Worm (Caenorhabditis elegans) whole organism, young adult: ENCODE measurements around the gene vps-53.
A peak's percentile ranks its signal among the peaks of the same experiment; 100 is the strongest.

Source experiments
- B0035.1 ChIP-seq: sonication (generic microtip); optimal IDR thresholded peaks from 2 replicates; lab custom pipeline; 2016; ENCODE audit warnings: missing genetic modification characterization, mild to moderate bottlenecking, missing compliant biosample characterization, missing genotype, missing genetic modification reagents
- D2030.7 ChIP-seq: fragments of 200-800 bp; sonication (Bioruptor generic); IDR thresholded peaks from 2 replicates; pipeline ENCODE4 v1.3.6; 2022; ENCODE audit warnings: missing genetic modification reagents, missing genetic modification characterization, missing compliant biosample characterization
- F23B12.7 ChIP-seq: sonication (generic microtip); optimal IDR thresholded peaks from 2 replicates; lab custom pipeline; 2017; ENCODE audit warnings: missing genetic modification characterization, mild to moderate bottlenecking, missing compliant biosample characterization, antibody characterized with exemption, moderate library complexity; ENCODE audit not compliant: insufficient read depth
- F57A8.1 ChIP-seq: fragments of 200-800 bp; sonication (Bioruptor generic); optimal IDR thresholded peaks from 2 replicates; lab custom pipeline; 2018; ENCODE audit warnings: mild to moderate bottlenecking, missing genetic modification characterization, moderate library complexity, missing compliant biosample characterization
- K11D2.4 ChIP-seq: fragments of 200-800 bp; sonication (Bioruptor generic); IDR thresholded peaks from 2 replicates; pipeline ENCODE4 v1.3.6; 2022; ENCODE audit warnings: missing genetic modification reagents, missing genetic modification characterization, missing compliant biosample characterization
- K12H6.12 ChIP-seq: fragments of 200-800 bp; sonication (Bioruptor generic); optimal IDR thresholded peaks from 2 replicates; lab custom pipeline; 2018; ENCODE audit warnings: mild to moderate bottlenecking, missing genetic modification characterization, missing compliant biosample characterization
- Y53F4B.3 ChIP-seq: fragments of 200-800 bp; sonication (Bioruptor generic); IDR thresholded peaks from 2 replicates; pipeline ENCODE4 v1.3.6; 2022; ENCODE audit warnings: missing genetic modification reagents, missing genetic modification characterization, missing compliant biosample characterization
- Y56A3A.18 ChIP-seq: fragments of 200-800 bp; sonication (Bioruptor generic); IDR thresholded peaks from 2 replicates; pipeline ENCODE4 v1.3.6; 2022; ENCODE audit warnings: missing genetic modification reagents, missing genetic modification characterization, missing compliant biosample characterization
- aptf-3 ChIP-seq: fragments of 200-800 bp; sonication (Bioruptor generic); IDR thresholded peaks from 2 replicates; pipeline ENCODE4 v1.3.6; 2022; ENCODE audit warnings: missing genetic modification characterization, missing compliant biosample characterization
- atf-7 ChIP-seq: sonication (generic microtip); optimal IDR thresholded peaks from 2 replicates; lab custom pipeline; 2017; ENCODE audit warnings: mild to moderate bottlenecking, missing genetic modification characterization, missing compliant biosample characterization
- attf-6 ChIP-seq: fragments of 200-800 bp; sonication (Bioruptor generic); IDR thresholded peaks from 2 replicates; pipeline ENCODE4 v1.3.6; 2022; ENCODE audit warnings: missing genetic modification reagents, missing genetic modification characterization, missing compliant biosample characterization
- bed-1 ChIP-seq: fragments of 200-800 bp; sonication (Bioruptor generic); IDR thresholded peaks from 2 replicates; pipeline ENCODE4 v1.3.6; 2022; ENCODE audit warnings: missing genetic modification reagents, missing genetic modification characterization, missing compliant biosample characterization
- ccch-3 ChIP-seq: fragments of 200-800 bp; sonication (Bioruptor generic); optimal IDR thresholded peaks from 2 replicates; lab custom pipeline; 2018; ENCODE audit warnings: mild to moderate bottlenecking, missing genetic modification characterization, missing compliant biosample characterization
- cebp-1 ChIP-seq, 2 experiments: fragments of 200-800 bp in 1 of 2; sonication (Bioruptor generic) in 1 of 2; sonication (generic microtip) in 1 of 2; IDR thresholded peaks in 1 of 2; optimal IDR thresholded peaks in 1 of 2; 2 replicates each; pipeline versions ENCODE4 v1.3.6 to Lab custom; 2017 to 2022; ENCODE audit warnings: missing compliant biosample characterization in 2 of 2, missing genetic modification characterization in 2 of 2, mild to moderate bottlenecking in 1 of 2, missing genetic modification reagents in 1 of 2, moderate library complexity in 1 of 2
- ceh-100 ChIP-seq: fragments of 200-800 bp; sonication (Bioruptor generic); IDR thresholded peaks from 2 replicates; pipeline ENCODE4 v1.3.6; 2022; ENCODE audit warnings: missing genetic modification reagents, missing genetic modification characterization, missing compliant biosample characterization
- ceh-27 ChIP-seq: fragments of 200-800 bp; sonication (Bioruptor generic); optimal IDR thresholded peaks from 2 replicates; lab custom pipeline; 2018; ENCODE audit warnings: mild to moderate bottlenecking, missing genetic modification characterization, moderate library complexity, missing compliant biosample characterization
- ceh-40 ChIP-seq: fragments of 200-800 bp; sonication (Bioruptor generic); IDR thresholded peaks from 2 replicates; pipeline ENCODE4 v1.3.6; 2022; ENCODE audit warnings: missing genetic modification characterization, missing compliant biosample characterization
- die-1 ChIP-seq: sonication (generic microtip); optimal IDR thresholded peaks from 2 replicates; lab custom pipeline; 2016; ENCODE audit warnings: missing genotype, mild to moderate bottlenecking, missing genetic modification characterization, missing compliant biosample characterization
- dpff-1 ChIP-seq: sonication (generic microtip); optimal IDR thresholded peaks from 2 replicates; lab custom pipeline; 2017; ENCODE audit warnings: mild to moderate bottlenecking, missing genetic modification characterization, missing compliant biosample characterization
- efl-1 ChIP-seq: fragments of 150-350 bp; optimal IDR thresholded peaks from 2 replicates; lab custom pipeline; 2014; ENCODE audit warnings: missing biosample characterization, missing genetic modification reagents, missing genetic modification characterization
- ets-4 ChIP-seq: fragments of 200-800 bp; sonication (Bioruptor generic); optimal IDR thresholded peaks from 2 replicates; lab custom pipeline; 2018; ENCODE audit warnings: mild to moderate bottlenecking, missing genetic modification characterization, missing compliant biosample characterization
- hmg-1.2 ChIP-seq: fragments of 200-800 bp; sonication (Bioruptor generic); IDR thresholded peaks from 2 replicates; pipeline ENCODE4 v1.3.6; 2022; ENCODE audit warnings: missing genetic modification reagents, missing genetic modification characterization, missing compliant biosample characterization
- hsf-1 ChIP-seq: fragments of 200-800 bp; sonication (Bioruptor generic); IDR thresholded peaks from 2 replicates; pipeline ENCODE4 v1.3.6; 2022; ENCODE audit warnings: missing genetic modification reagents, missing genetic modification characterization, missing compliant biosample characterization
- lin-26 ChIP-seq: fragments of 200-800 bp; sonication (Bioruptor generic); IDR thresholded peaks from 2 replicates; pipeline ENCODE4 v1.3.6; 2022; ENCODE audit warnings: missing genetic modification reagents, missing genetic modification characterization, missing compliant biosample characterization
- lin-35 ChIP-seq, 3 experiments: fragments of 150-350 bp in 2 of 3; sonication (generic microtip) in 1 of 3; optimal IDR thresholded peaks; 2 replicates each; lab custom pipeline; 2014 to 2018; ENCODE audit warnings: missing biosample characterization in 3 of 3, missing genetic modification characterization in 3 of 3, missing genetic modification reagents in 3 of 3
- lin-40 ChIP-seq: sonication (generic microtip); optimal IDR thresholded peaks from 2 replicates; lab custom pipeline; 2016; ENCODE audit warnings: missing genetic modification characterization, mild to moderate bottlenecking, missing compliant biosample characterization, missing genotype, missing genetic modification reagents
- lin-54 ChIP-seq: fragments of 200-800 bp; sonication (Bioruptor generic); optimal IDR thresholded peaks from 2 replicates; lab custom pipeline; 2018; ENCODE audit warnings: mild to moderate bottlenecking, missing genetic modification characterization, missing compliant biosample characterization
- madf-10 ChIP-seq: sonication (generic microtip); optimal IDR thresholded peaks from 2 replicates; lab custom pipeline; 2016; ENCODE audit warnings: mild to moderate bottlenecking, missing genetic modification characterization, missing compliant biosample characterization
- madf-8 ChIP-seq: fragments of 200-800 bp; sonication (Bioruptor generic); conservative IDR thresholded peaks from 2 replicates; pipeline ENCODE4 v1.3.6; 2022; ENCODE audit warnings: missing genetic modification reagents, missing genetic modification characterization, missing compliant biosample characterization
- mel-28 ChIP-seq: sonication (generic microtip); optimal IDR thresholded peaks from 2 replicates; lab custom pipeline; 2016; ENCODE audit warnings: borderline replicate concordance, mild to moderate bottlenecking, missing genetic modification characterization, missing compliant biosample characterization
- nfyb-1 ChIP-seq: fragments of 200-800 bp; sonication (Bioruptor generic); IDR thresholded peaks from 2 replicates; pipeline ENCODE4 v1.3.6; 2022; ENCODE audit warnings: missing genetic modification reagents, missing genetic modification characterization, missing compliant biosample characterization
- nhr-90 ChIP-seq: sonication (generic microtip); optimal IDR thresholded peaks from 2 replicates; lab custom pipeline; 2016; ENCODE audit warnings: missing genotype, mild to moderate bottlenecking, missing genetic modification characterization, missing compliant biosample characterization
- snpc-1.1 ChIP-seq: sonication (generic microtip); optimal IDR thresholded peaks from 2 replicates; lab custom pipeline; 2017; ENCODE audit warnings: missing genetic modification characterization, mild to moderate bottlenecking, missing compliant biosample characterization, antibody characterized with exemption, moderate library complexity, missing genotype, missing genetic modification reagents; ENCODE audit not compliant: insufficient read depth
- somi-1 ChIP-seq: fragments of 200-800 bp; sonication (Bioruptor generic); optimal IDR thresholded peaks from 2 replicates; lab custom pipeline; 2018; ENCODE audit warnings: mild to moderate bottlenecking, missing genetic modification characterization, missing compliant biosample characterization
- unc-130 ChIP-seq: sonication (generic microtip); optimal IDR thresholded peaks from 2 replicates; lab custom pipeline; 2016; ENCODE audit warnings: missing genetic modification reagents, missing genetic modification characterization, missing compliant biosample characterization
- zfh-2 ChIP-seq: fragments of 200-800 bp; sonication (Bioruptor generic); conservative IDR thresholded peaks from 2 replicates; pipeline ENCODE4 v1.3.6; 2022; ENCODE audit warnings: missing genetic modification reagents, missing genetic modification characterization, missing compliant biosample characterization
- ztf-18 ChIP-seq: sonication (generic microtip); optimal IDR thresholded peaks from 2 replicates; lab custom pipeline; 2016; ENCODE audit warnings: missing genotype, mild to moderate bottlenecking, missing genetic modification characterization, missing compliant biosample characterization
- ztf-22 ChIP-seq: fragments of 200-800 bp; sonication (Bioruptor generic); optimal IDR thresholded peaks from 2 replicates; lab custom pipeline; 2018; ENCODE audit warnings: mild to moderate bottlenecking, missing genetic modification characterization, moderate library complexity, missing compliant biosample characterization
- ztf-6 ChIP-seq: fragments of 200-800 bp; sonication (Bioruptor generic); IDR thresholded peaks from 2 replicates; pipeline ENCODE4 v1.3.6; 2022; ENCODE audit warnings: missing genetic modification reagents, missing genetic modification characterization, missing compliant biosample characterization

Gene vps-53

ce11 chrIII:9705157-9705905, 52.0 kb downstream of the vps-53 start:
- TF ChIP-seq attf-6 = no peak
- TF ChIP-seq lin-35 (GFP tag; optimal IDR thresholded peaks at IDR 0.05; lab: Kevin White, UChicago) = peak in 1 of 3 experiments; percentile 25
- TF ChIP-seq lin-54 (GFP tag; lab: Kevin White, UChicago) = no peak
- no peak for TF ChIP-seq unc-130
- no peak for TF ChIP-seq ztf-18 (tag; lab: Kevin White, UChicago)
- no peak for TF ChIP-seq F57A8.1
- no peak for TF ChIP-seq K11D2.4
- no peak for TF ChIP-seq ztf-6 (GFP tag; lab: Robert Waterston, UW)
- no peak for TF ChIP-seq hsf-1 (GFP tag; lab: Robert Waterston, UW)

DNA sequence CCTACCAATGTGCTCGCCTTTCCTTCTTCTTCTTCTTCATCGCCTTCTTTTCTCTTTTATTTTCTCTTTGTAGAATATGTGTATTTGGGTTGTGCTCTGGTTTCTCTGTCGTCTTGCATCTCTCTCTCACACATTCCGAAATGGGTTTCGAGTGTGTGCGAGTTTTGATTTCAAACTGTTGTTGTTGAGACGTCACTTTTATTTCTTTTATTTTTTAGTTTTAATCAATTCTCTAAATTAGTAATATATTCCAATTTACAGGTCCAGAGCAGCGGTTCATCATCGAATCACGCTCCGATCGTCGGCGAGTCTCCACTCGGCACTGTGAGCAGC, 52.7 kb downstream of the vps-53 start:
- TF ChIP-seq ceh-40 (GFP tag; lab: Robert Waterston, UW) (no peak), atf-7 (peak; percentile 40)

ce11 chrIII:9703747-9704605, 53.3 kb downstream of the vps-53 start:
- TF ChIP-seq lin-40 (tag; lab: Kevin White, UChicago) = no peak
- no peak for TF ChIP-seq madf-8 (GFP tag; lab: Robert Waterston, UW)
- TF ChIP-seq die-1 (tag; lab: Kevin White, UChicago) = peak; percentile 11
- TF ChIP-seq F57A8.1 = no peak
- no peak for TF ChIP-seq F23B12.7 (tag; lab: Kevin White, UChicago)
- TF ChIP-seq ceh-100 = no peak
- peak; percentile 51 for TF ChIP-seq K12H6.12 (tag; lab: Kevin White, UChicago)
- TF ChIP-seq Y53F4B.3 (GFP tag; lab: Robert Waterston, UW) = no peak
- no peak for TF ChIP-seq ccch-3 (GFP tag; lab: Kevin White, UChicago)
- no peak for TF ChIP-seq ztf-22
- peak; percentile 38 for TF ChIP-seq somi-1
- no peak for TF ChIP-seq ceh-40 (GFP tag; lab: Robert Waterston, UW)
- no peak for TF ChIP-seq cebp-1 (GFP tag; IDR thresholded peaks at IDR 0.05; lab: Robert Waterston, UW)
- peak; percentile 36 for TF ChIP-seq cebp-1 (tag; optimal IDR thresholded peaks at IDR 0.05; lab: Kevin White, UChicago)
- TF ChIP-seq B0035.1 (tag; lab: Kevin White, UChicago) = no peak
- TF ChIP-seq hmg-1.2 = peak; percentile 43; the same call in 1 of the 2 replicates
- TF ChIP-seq lin-26 (GFP tag; lab: Robert Waterston, UW) = 0 out of 2 replicates have a peak, but pooled peaks have one; percentile 57
- no peak for TF ChIP-seq ets-4 (GFP tag; lab: Kevin White, UChicago)
- peak; percentile 38 for TF ChIP-seq ceh-27 (GFP tag; lab: Kevin White, UChicago)
- no peak for TF ChIP-seq Y56A3A.18 (GFP tag; lab: Robert Waterston, UW)
- no peak for TF ChIP-seq mel-28 (tag; lab: Kevin White, UChicago)
- peak; percentile 83 for TF ChIP-seq zfh-2 (GFP tag; lab: Robert Waterston, UW)
- TF ChIP-seq bed-1 (GFP tag; lab: Robert Waterston, UW) = no peak
- TF ChIP-seq dpff-1 (tag; lab: Kevin White, UChicago) = no peak
- 0 out of 2 replicates have a peak, but pooled peaks have one; percentile 19 for TF ChIP-seq nfyb-1 (GFP tag; lab: Robert Waterston, UW)
- no peak for TF ChIP-seq aptf-3 (GFP tag; lab: Robert Waterston, UW)
- TF ChIP-seq D2030.7 = no peak
- no peak for TF ChIP-seq nhr-90
- no peak for TF ChIP-seq madf-10 (tag; lab: Kevin White, UChicago)
- no peak for TF ChIP-seq snpc-1.1 (tag; lab: Kevin White, UChicago)
- no peak for TF ChIP-seq efl-1
